Fruit fly (Drosophila melanogaster) whole organism, embryonic: ENCODE results near the gene mia.

Experiments
- ATbp ChIP-seq: fragments of 200-800 bp; sonication (Bioruptor generic); optimal IDR thresholded peaks from 2 replicates; lab custom pipeline; 2017; ENCODE audit warnings: missing biosample characterization, mild to moderate bottlenecking, missing genetic modification characterization, missing genetic modification reagents
- Asciz ChIP-seq: fragments of 200-800 bp; sonication (Bioruptor generic); optimal IDR thresholded peaks from 2 replicates; lab custom pipeline; 2017; ENCODE audit warnings: missing biosample characterization, mild to moderate bottlenecking, missing genetic modification characterization, missing genetic modification reagents
- CG10267 ChIP-seq: fragments of 200-800 bp; sonication (Bioruptor generic); optimal IDR thresholded peaks from 2 replicates; lab custom pipeline; 2018; ENCODE audit warnings: missing biosample characterization, mild to moderate bottlenecking, missing genetic modification characterization, moderate library complexity
- CG10543 ChIP-seq: fragments of 200-800 bp; sonication (Bioruptor generic); optimal IDR thresholded peaks from 3 replicates; lab custom pipeline; 2017; ENCODE audit warnings: missing biosample characterization, mild to moderate bottlenecking, missing genetic modification characterization, moderate library complexity
- CG11456 ChIP-seq: fragments of 200-800 bp; sonication (Bioruptor generic); IDR thresholded peaks from 3 replicates; pipeline ENCODE4 v1.3.6; 2022; ENCODE audit warnings: missing biosample characterization, missing genetic modification characterization
- CG11504 ChIP-seq: fragments of 200-800 bp; sonication (Bioruptor generic); optimal IDR thresholded peaks from 3 replicates; lab custom pipeline; 2019; ENCODE audit warnings: missing biosample characterization, mild to moderate bottlenecking, missing genetic modification characterization, moderate library complexity
- CG12104 ChIP-seq: fragments of 200-800 bp; sonication (Bioruptor generic); optimal IDR thresholded peaks from 3 replicates; lab custom pipeline; 2016; ENCODE audit warnings: missing biosample characterization, missing genetic modification characterization
- CG13894 ChIP-seq: fragments of 200-800 bp; sonication (Bioruptor generic); optimal IDR thresholded peaks from 3 replicates; lab custom pipeline; 2018; ENCODE audit warnings: missing biosample characterization, mild to moderate bottlenecking, missing genetic modification characterization, moderate library complexity
- CG14050 ChIP-seq: fragments of 200-800 bp; sonication (Bioruptor generic); IDR thresholded peaks from 3 replicates; pipeline ENCODE4 v1.3.6; 2022; ENCODE audit warnings: missing biosample characterization, missing genetic modification characterization
- CG15269 ChIP-seq: fragments of 200-800 bp; sonication (Bioruptor generic); optimal IDR thresholded peaks from 2 replicates; lab custom pipeline; 2018; ENCODE audit warnings: missing biosample characterization, mild to moderate bottlenecking, missing genetic modification characterization, moderate library complexity
- CG17612 ChIP-seq: fragments of 200-800 bp; sonication (Bioruptor generic); IDR thresholded peaks from 2 replicates; pipeline ENCODE4 v1.3.6; 2022; ENCODE audit warnings: missing biosample characterization, missing genetic modification characterization
- CG1792 ChIP-seq: fragments of 200-800 bp; sonication (Bioruptor generic); optimal IDR thresholded peaks from 2 replicates; lab custom pipeline; 2016; ENCODE audit warnings: missing biosample characterization, missing genetic modification characterization
- CG18599 ChIP-seq: fragments of 200-800 bp; sonication (Bioruptor generic); optimal IDR thresholded peaks from 3 replicates; lab custom pipeline; 2017; ENCODE audit warnings: missing biosample characterization, missing genetic modification characterization, mild to moderate bottlenecking, moderate library complexity, missing genetic modification reagents
- CG31388 ChIP-seq: fragments of 200-800 bp; sonication (Bioruptor generic); optimal IDR thresholded peaks from 2 replicates; lab custom pipeline; 2016; ENCODE audit warnings: missing biosample characterization, missing genetic modification characterization
- CG32772 ChIP-seq: fragments of 200-800 bp; sonication (Bioruptor generic); IDR thresholded peaks from 2 replicates; pipeline ENCODE4 v1.3.6; 2022; ENCODE audit warnings: missing biosample characterization, missing genetic modification characterization
- CG33557 ChIP-seq: fragments of 200-800 bp; sonication (Bioruptor generic); optimal IDR thresholded peaks from 2 replicates; lab custom pipeline; 2019; ENCODE audit warnings: missing biosample characterization, mild to moderate bottlenecking, missing genetic modification characterization, moderate library complexity
- CG4617 ChIP-seq: fragments of 200-800 bp; sonication (Bioruptor generic); optimal IDR thresholded peaks from 3 replicates; lab custom pipeline; 2016; ENCODE audit warnings: missing biosample characterization, missing genetic modification characterization, borderline replicate concordance
- CG4730 ChIP-seq: fragments of 200-800 bp; sonication (Bioruptor generic); IDR thresholded peaks from 2 replicates; pipeline ENCODE4 v1.3.6; 2022; ENCODE audit warnings: missing biosample characterization, missing genetic modification characterization
- CG6254 ChIP-seq: fragments of 200-800 bp; sonication (Bioruptor generic); optimal IDR thresholded peaks from 3 replicates; lab custom pipeline; 2017; ENCODE audit warnings: mild to moderate bottlenecking, missing biosample characterization, missing genetic modification reagents, missing genetic modification characterization
- CG7357 ChIP-seq: fragments of 200-800 bp; sonication (Bioruptor generic); IDR thresholded peaks from 3 replicates; pipeline ENCODE4 v1.3.6; 2022; ENCODE audit warnings: missing biosample characterization, missing genetic modification characterization
- CG8089 ChIP-seq: fragments of 200-800 bp; sonication (Bioruptor generic); optimal IDR thresholded peaks from 3 replicates; lab custom pipeline; 2016; ENCODE audit warnings: missing biosample characterization, missing genetic modification characterization
- CG9932 ChIP-seq: fragments of 200-800 bp; sonication (Bioruptor generic); IDR thresholded peaks from 2 replicates; pipeline ENCODE4 v1.3.6; 2022; ENCODE audit warnings: missing biosample characterization, missing genetic modification characterization
- Camta ChIP-seq: fragments of 200-800 bp; sonication (Bioruptor generic); optimal IDR thresholded peaks from 2 replicates; lab custom pipeline; 2016; ENCODE audit warnings: missing biosample characterization, missing genetic modification characterization
- Ets65A ChIP-seq: fragments of 200-800 bp; sonication (Bioruptor generic); peaks from one replicate; lab custom pipeline; 2016; ENCODE audit warnings: missing biosample characterization, missing genetic modification characterization
- H15 ChIP-seq: fragments of 200-800 bp; sonication (Bioruptor generic); IDR thresholded peaks from 3 replicates; pipeline ENCODE4 v1.3.6; 2022; ENCODE audit warnings: missing biosample characterization, missing genetic modification characterization
- Hr51 ChIP-seq, 2 experiments: fragments of 200-800 bp; sonication (Bioruptor generic); optimal IDR thresholded peaks; 2 replicates in 1 of 2; 3 replicates in 1 of 2; lab custom pipeline; 2016 to 2018; ENCODE audit warnings: missing biosample characterization in 2 of 2, missing genetic modification characterization in 2 of 2, mild to moderate bottlenecking in 1 of 2, moderate library complexity in 1 of 2
- Myb ChIP-seq: fragments of 200-800 bp; sonication (Bioruptor generic); optimal IDR thresholded peaks from 2 replicates; lab custom pipeline; 2016; ENCODE audit warnings: missing biosample characterization, missing genetic modification characterization
- Poxn ChIP-seq: fragments of 200-800 bp; sonication (Bioruptor generic); IDR thresholded peaks from 2 replicates; pipeline ENCODE4 v1.3.6; 2022; ENCODE audit warnings: missing biosample characterization, missing genetic modification characterization
- Rx ChIP-seq: fragments of 200-800 bp; sonication (Bioruptor generic); IDR thresholded peaks from 2 replicates; pipeline ENCODE4 v1.3.6; 2022; ENCODE audit warnings: missing biosample characterization, missing genetic modification characterization
- Scr ChIP-seq: fragments of 200-800 bp; sonication (Bioruptor generic); IDR thresholded peaks from 2 replicates; pipeline ENCODE4 v1.3.6; 2022; ENCODE audit warnings: missing biosample characterization, missing genetic modification characterization; ENCODE audit not compliant: partially characterized antibody
- Sin3A ChIP-seq: fragments of >200 bp; optimal IDR thresholded peaks from 2 replicates; lab custom pipeline; 2018
- Six4 ChIP-seq: fragments of 200-800 bp; sonication (Bioruptor generic); optimal IDR thresholded peaks from 2 replicates; lab custom pipeline; 2016; ENCODE audit warnings: missing biosample characterization, missing genetic modification characterization
- al ChIP-seq: fragments of 200-800 bp; sonication (Bioruptor generic); IDR thresholded peaks from 2 replicates; pipeline ENCODE4 v1.3.6; 2022; ENCODE audit warnings: missing biosample characterization, missing genetic modification characterization
- chn ChIP-seq: fragments of 200-800 bp; sonication (Bioruptor generic); optimal IDR thresholded peaks from 2 replicates; lab custom pipeline; 2016; ENCODE audit warnings: missing biosample characterization, missing genetic modification characterization
- croc ChIP-seq: fragments of 200-800 bp; sonication (Bioruptor generic); conservative IDR thresholded peaks from 3 replicates; pipeline ENCODE4 v1.3.6; 2022; ENCODE audit warnings: missing biosample characterization, missing genetic modification characterization
- crol ChIP-seq: fragments of 200-800 bp; sonication (Bioruptor generic); IDR thresholded peaks from 2 replicates; pipeline ENCODE4 v1.3.6; 2022; ENCODE audit warnings: missing biosample characterization, missing genetic modification characterization
- dm ChIP-seq: fragments of 200-800 bp; sonication (Bioruptor generic); optimal IDR thresholded peaks from 3 replicates; lab custom pipeline; 2016; ENCODE audit warnings: missing biosample characterization, missing genetic modification characterization
- eyg ChIP-seq: fragments of 200-800 bp; sonication (Bioruptor generic); optimal IDR thresholded peaks from 3 replicates; lab custom pipeline; 2016; ENCODE audit warnings: missing biosample characterization, missing genetic modification characterization
- gfzf ChIP-seq: fragments of 200-800 bp; sonication (Bioruptor generic); optimal IDR thresholded peaks from 2 replicates; lab custom pipeline; 2016; ENCODE audit warnings: missing biosample characterization, mild to moderate bottlenecking, missing genetic modification characterization, moderate library complexity
- luna ChIP-seq: fragments of 200-800 bp; sonication (Bioruptor generic); optimal IDR thresholded peaks from 2 replicates; lab custom pipeline; 2016; ENCODE audit warnings: missing biosample characterization, missing genetic modification characterization
- mld ChIP-seq: fragments of 200-800 bp; sonication (Bioruptor generic); IDR thresholded peaks from 3 replicates; pipeline ENCODE4 v1.3.6; 2022; ENCODE audit warnings: missing biosample characterization, missing genetic modification characterization; ENCODE audit not compliant: partially characterized antibody
- odd ChIP-seq: fragments of 200-800 bp; sonication (Bioruptor generic); optimal IDR thresholded peaks from 2 replicates; lab custom pipeline; 2017; ENCODE audit warnings: missing biosample characterization, mild to moderate bottlenecking, missing genetic modification characterization
- onecut ChIP-seq: fragments of 200-800 bp; sonication (Bioruptor generic); IDR thresholded peaks from 2 replicates; pipeline ENCODE4 v1.3.6; 2022; ENCODE audit warnings: missing biosample characterization, missing genetic modification characterization
- org-1 ChIP-seq: fragments of 200-800 bp; sonication (Bioruptor generic); optimal IDR thresholded peaks from 2 replicates; lab custom pipeline; 2017; ENCODE audit warnings: missing biosample characterization, missing genetic modification characterization
- pan ChIP-seq, 4 experiments: fragments of >200 bp in 3 of 4; fragments of 200-800 bp in 1 of 4; sonication (Bioruptor generic) in 1 of 4; optimal IDR thresholded peaks in 3 of 4; IDR thresholded peaks in 1 of 4; 2 replicates each; pipeline versions ENCODE4 v1.3.6 to Lab custom; 2017 to 2022; ENCODE audit warnings: missing biosample characterization in 2 of 4, missing genetic modification characterization in 2 of 4, mixed read lengths in 1 of 4
- psq ChIP-seq: fragments of 200-800 bp; sonication (Bioruptor generic); optimal IDR thresholded peaks from 2 replicates; lab custom pipeline; 2017; ENCODE audit warnings: missing biosample characterization, missing genetic modification characterization
- slou ChIP-seq: fragments of 200-800 bp; sonication (Bioruptor generic); optimal IDR thresholded peaks from 3 replicates; lab custom pipeline; 2016; ENCODE audit warnings: missing biosample characterization, missing genetic modification characterization
- sob ChIP-seq: fragments of 200-800 bp; sonication (Bioruptor generic); IDR thresholded peaks from 2 replicates; pipeline ENCODE4 v1.3.6; 2022; ENCODE audit warnings: missing biosample characterization, missing genetic modification characterization
- tio ChIP-seq: fragments of 200-800 bp; sonication (Bioruptor generic); optimal IDR thresholded peaks from 2 replicates; lab custom pipeline; 2017; ENCODE audit warnings: missing biosample characterization, missing genetic modification characterization, inconsistent platforms
- tx ChIP-seq: fragments of 200-800 bp; sonication (Bioruptor generic); optimal IDR thresholded peaks from 2 replicates; lab custom pipeline; 2016; ENCODE audit warnings: missing biosample characterization, missing genetic modification characterization
- vvl ChIP-seq: fragments of 200-800 bp; sonication (Bioruptor generic); IDR thresholded peaks from 2 replicates; pipeline ENCODE4 v1.3.6; 2022; ENCODE audit warnings: missing biosample characterization, missing genetic modification characterization

mia gene

dm6 chr3R:5518627-5519026 is 32.3 kb downstream of the mia start (continued):
- TF ChIP-seq H15 (GFP tag; lab: Robert Waterston, UW) (no peak), CG31388 (GFP tag; lab: Kevin White, UChicago) (no peak), Hr51 (GFP tag; optimal IDR thresholded peaks at IDR 0.05; lab: Kevin White, UChicago) (peak in 1 of 2 experiments; percentile 70), psq (GFP tag; lab: Kevin White, UChicago) (no peak), eyg (GFP tag; lab: Kevin White, UChicago) (no peak), mld (no peak), Asciz (GFP tag; lab: Kevin White, UChicago) (peak; percentile 10), sob (no peak), Poxn (no peak), CG15269 (peak; percentile 54), CG8089 (peak; percentile 53), CG18599 (GFP tag; lab: Kevin White, UChicago) (no peak), CG1792 (GFP tag; lab: Kevin White, UChicago) (peak; percentile 9), gfzf (no peak), Scr (no peak), vvl (GFP tag; lab: Robert Waterston, UW) (peak; percentile 61), Sin3A (lab: Kevin White, UChicago) (no peak), CG10543 (GFP tag; lab: Kevin White, UChicago) (no peak), tx (GFP tag; lab: Kevin White, UChicago) (peak; percentile 21), dm (GFP tag; lab: Kevin White, UChicago) (no peak), CG6254 (GFP tag; lab: Kevin White, UChicago) (peak; percentile 34), Camta (GFP tag; lab: Kevin White, UChicago) (peak; percentile 1), croc (GFP tag; lab: Robert Waterston, UW) (no peak; the same call in 2 of the 3 replicates), CG11504 (tag; lab: Kevin White, UChicago) (peak; percentile 61), Ets65A (GFP tag; lab: Kevin White, UChicago) (peak; percentile 89), luna (no peak), CG10267 (tag; lab: Kevin White, UChicago) (peak; percentile 36), CG4617 (GFP tag; lab: Kevin White, UChicago) (no peak), CG7357 (0 out of 3 replicates have a peak, but pooled peaks have one; percentile 28), CG14050 (GFP tag; lab: Robert Waterston, UW) (peak; percentile 9; the same call in 1 of the 3 replicates), CG32772 (GFP tag; lab: Robert Waterston, UW) (0 out of 2 replicates have a peak, but pooled peaks have one; percentile 46), CG4730 (GFP tag; lab: Robert Waterston, UW) (no peak), CG33557 (peak; percentile 16), org-1 (GFP tag; lab: Kevin White, UChicago) (peak; percentile 43), onecut (GFP tag; lab: Robert Waterston, UW) (peak; percentile 46), ATbp (GFP tag; lab: Kevin White, UChicago) (peak; percentile 67), pan (optimal IDR thresholded peaks at IDR 0.05; lab: Kevin White, UChicago) (no peak), pan (GFP tag; optimal IDR thresholded peaks at IDR 0.05 in 1 of 2, IDR thresholded peaks at IDR 0.05 in 1 of 2) (peak in 1 of 2 experiments; percentile 66), tio (GFP tag; lab: Kevin White, UChicago) (peak; percentile 41), CG11456 (GFP tag; lab: Robert Waterston, UW) (peak; percentile 68; the same call in 1 of the 3 replicates), chn (GFP tag; lab: Kevin White, UChicago) (peak; percentile 60), Six4 (GFP tag; lab: Kevin White, UChicago) (peak; percentile 24), CG12104 (GFP tag; lab: Kevin White, UChicago) (peak; percentile 0), CG9932 (GFP tag; lab: Robert Waterston, UW) (no peak), CG17612 (GFP tag; lab: Robert Waterston, UW) (no peak), odd (GFP tag; lab: Kevin White, UChicago) (peak; percentile 21), al (GFP tag; lab: Robert Waterston, UW) (no peak), Myb (GFP tag; lab: Kevin White, UChicago) (peak; percentile 26), CG13894 (no peak), crol (GFP tag; lab: Robert Waterston, UW) (peak; percentile 31; the same call in 1 of the 2 replicates), Rx (GFP tag; lab: Robert Waterston, UW) (no peak; the same call in 1 of the 2 replicates), slou (GFP tag; lab: Kevin White, UChicago) (no peak)
